Worm (Caenorhabditis elegans) whole organism, midembryonic: ENCODE measurements around the gene F41G3.18.
"Not testable (repeated sequence)": the region's sequence is repeated elsewhere in the genome, so short reads cannot be mapped to it uniquely, and the experiment has no call there.

ENCODE experiments used
- T22C8.4 ChIP-seq: fragments of 200-800 bp; sonication (Bioruptor generic); IDR thresholded peaks from 2 replicates; pipeline ENCODE4 v1.3.6; 2022; ENCODE audit warnings: missing genetic modification characterization, missing compliant biosample characterization
- cog-1 ChIP-seq: sonication (generic microtip); optimal IDR thresholded peaks from 2 replicates; lab custom pipeline; 2016; ENCODE audit warnings: missing genetic modification characterization, missing compliant biosample characterization
- flt-1 ChIP-seq: fragments of 200-800 bp; sonication (Bioruptor generic); IDR thresholded peaks from 2 replicates; pipeline ENCODE4 v1.3.6; 2022; ENCODE audit warnings: missing genetic modification characterization, missing compliant biosample characterization
- klf-2 ChIP-seq: fragments of 200-800 bp; sonication (Bioruptor generic); conservative IDR thresholded peaks from 2 replicates; pipeline ENCODE4 v1.3.6; 2022; ENCODE audit warnings: missing genetic modification reagents, missing genetic modification characterization, missing compliant biosample characterization
- med-1 ChIP-seq: sonication (generic microtip); optimal IDR thresholded peaks from 2 replicates; lab custom pipeline; 2017; ENCODE audit warnings: missing genetic modification characterization, mild to moderate bottlenecking, missing compliant biosample characterization, antibody characterized with exemption, missing genetic modification reagents; ENCODE audit not compliant: insufficient read depth
- ref-1 ChIP-seq: fragments of 200-800 bp; sonication (Bioruptor generic); conservative IDR thresholded peaks from 2 replicates; pipeline ENCODE4 v1.3.6; 2022; ENCODE audit warnings: missing genetic modification reagents, missing genetic modification characterization, missing compliant biosample characterization
- tab-1 ChIP-seq: fragments of 200-800 bp; sonication (Bioruptor generic); IDR thresholded peaks from 2 replicates; pipeline ENCODE4 v1.3.6; 2022; ENCODE audit warnings: missing genetic modification characterization, missing compliant biosample characterization
- ztf-23 ChIP-seq: fragments of 200-800 bp; sonication (Bioruptor generic); IDR thresholded peaks from 2 replicates; pipeline ENCODE4 v1.3.6; 2022; ENCODE audit warnings: missing genetic modification reagents, missing genetic modification characterization, missing compliant biosample characterization
- ztf-29 ChIP-seq: fragments of 200-800 bp; sonication (Bioruptor generic); IDR thresholded peaks from 2 replicates; pipeline ENCODE4 v1.3.6; 2022; ENCODE audit warnings: missing genetic modification reagents, missing genetic modification characterization, missing compliant biosample characterization

F41G3.18 gene

ce11 chrII:6770030-6770429, 1.9 kb downstream of the F41G3.18 start:
- no peak for TF ChIP-seq ztf-29
- no peak for TF ChIP-seq ref-1 (GFP tag; lab: Robert Waterston, UW)
- TF ChIP-seq cog-1 (tag; lab: Kevin White, UChicago), result no peak
- TF ChIP-seq med-1 (GFP tag; lab: Kevin White, UChicago), result no peak
- TF ChIP-seq T22C8.4 (GFP tag; lab: Robert Waterston, UW), result no peak
- TF ChIP-seq flt-1 (GFP tag; lab: Robert Waterston, UW), result no peak
- no peak for TF ChIP-seq klf-2 (GFP tag; lab: Robert Waterston, UW)
- TF ChIP-seq tab-1, result no peak
- no peak for TF ChIP-seq ztf-23

- TF ChIP-seq ztf-23, result no peak
- TF ChIP-seq tab-1, result no peak
- no peak for TF ChIP-seq ref-1 (GFP tag; lab: Robert Waterston, UW)
- TF ChIP-seq flt-1 (GFP tag; lab: Robert Waterston, UW), result no peak
- no peak for TF ChIP-seq med-1 (GFP tag; lab: Kevin White, UChicago)
- TF ChIP-seq klf-2 (GFP tag; lab: Robert Waterston, UW), result no peak
- TF ChIP-seq ztf-29, result no peak
- no peak for TF ChIP-seq cog-1 (tag; lab: Kevin White, UChicago)
- no peak for TF ChIP-seq T22C8.4 (GFP tag; lab: Robert Waterston, UW)
Measured at ce11 chrII:6772482-6772881, 4.4 kb downstream of the F41G3.18 start.

ce11 chrII:6775076-6775475, 7.0 kb downstream of the F41G3.18 start, which contains the start of gene agr-1:
Gene agr-1 (minus strand): TSS chrII:6775176.
- not testable (repeated sequence) for TF ChIP-seq cog-1 (tag; lab: Kevin White, UChicago); med-1 (GFP tag; lab: Kevin White, UChicago); ztf-29

- TF ChIP-seq ztf-29, result no peak
- peak; percentile 67 for TF ChIP-seq ztf-23
- no peak for TF ChIP-seq klf-2 (GFP tag; lab: Robert Waterston, UW)
- no peak for TF ChIP-seq cog-1 (tag; lab: Kevin White, UChicago)
- TF ChIP-seq flt-1 (GFP tag; lab: Robert Waterston, UW), result no peak
- TF ChIP-seq T22C8.4 (GFP tag; lab: Robert Waterston, UW), result no peak
- TF ChIP-seq med-1 (GFP tag; lab: Kevin White, UChicago), result peak; percentile 6
- TF ChIP-seq ref-1 (GFP tag; lab: Robert Waterston, UW), result no peak
Measured at ce11 chrII:6776418-6777034, 8.4 kb downstream of the F41G3.18 start, which contains the start of gene ssup-72. Gene ssup-72 (plus strand): TSS chrII:6776598.

- TF ChIP-seq flt-1 (GFP tag; lab: Robert Waterston, UW), result no peak
- TF ChIP-seq T22C8.4 (GFP tag; lab: Robert Waterston, UW), result no peak
- no peak for TF ChIP-seq cog-1 (tag; lab: Kevin White, UChicago)
- no peak for TF ChIP-seq klf-2 (GFP tag; lab: Robert Waterston, UW)
- TF ChIP-seq ztf-23, result no peak
- TF ChIP-seq ztf-29, result no peak
- TF ChIP-seq ref-1 (GFP tag; lab: Robert Waterston, UW), result no peak
Measured at ce11 chrII:6779104-6779503, 11.0 kb downstream of the F41G3.18 start, which contains the start of gene T13C2.7. Gene T13C2.7 (plus strand): TSS chrII:6779404.

ce11 chrII:6781231-6781630, 13.1 kb downstream of the F41G3.18 start:
- TF ChIP-seq tab-1 (no peak), ref-1 (GFP tag; lab: Robert Waterston, UW) (no peak), ztf-29 (no peak), klf-2 (GFP tag; lab: Robert Waterston, UW) (no peak), T22C8.4 (GFP tag; lab: Robert Waterston, UW) (no peak), cog-1 (tag; lab: Kevin White, UChicago) (no peak), flt-1 (GFP tag; lab: Robert Waterston, UW) (no peak), ztf-23 (no peak), med-1 (GFP tag; lab: Kevin White, UChicago) (no peak)

- no peak for TF ChIP-seq med-1 (GFP tag; lab: Kevin White, UChicago)
- TF ChIP-seq cog-1 (tag; lab: Kevin White, UChicago), result no peak
- TF ChIP-seq tab-1, result no peak
- no peak for TF ChIP-seq T22C8.4 (GFP tag; lab: Robert Waterston, UW)
- TF ChIP-seq ref-1 (GFP tag; lab: Robert Waterston, UW), result no peak
- TF ChIP-seq klf-2 (GFP tag; lab: Robert Waterston, UW), result no peak
- TF ChIP-seq ztf-29, result no peak
- no peak for TF ChIP-seq ztf-23
- TF ChIP-seq flt-1 (GFP tag; lab: Robert Waterston, UW), result no peak
Measured at ce11 chrII:6781983-6782382, 13.9 kb downstream of the F41G3.18 start.

ce11 chrII:6782738-6783163, 14.6 kb downstream of the F41G3.18 start:
- TF ChIP-seq klf-2 (GFP tag; lab: Robert Waterston, UW), result no peak
- TF ChIP-seq flt-1 (GFP tag; lab: Robert Waterston, UW), result no peak
- TF ChIP-seq ztf-29, result no peak
- TF ChIP-seq cog-1 (tag; lab: Kevin White, UChicago), result no peak

- TF ChIP-seq med-1 (GFP tag; lab: Kevin White, UChicago) (no peak), ztf-23 (no peak), T22C8.4 (GFP tag; lab: Robert Waterston, UW) (no peak), tab-1 (no peak), klf-2 (GFP tag; lab: Robert Waterston, UW) (no peak), flt-1 (GFP tag; lab: Robert Waterston, UW) (no peak), ref-1 (GFP tag; lab: Robert Waterston, UW) (no peak), cog-1 (tag; lab: Kevin White, UChicago) (no peak)
Measured at ce11 chrII:6783377-6783829, 15.3 kb downstream of the F41G3.18 start, which contains the start of gene gldi-2. Gene gldi-2 (plus strand): TSS chrII:6783427.
